Worm (Caenorhabditis elegans): ENCODE measurements around the gene emc-1.

ce11 chrII:1466448-1466847, 33.7 kb downstream of the emc-1 start, which contains the start of gene Y51H7C.13:
- TF ChIP-seq ref-1 (GFP tag; conservative IDR thresholded peaks at IDR 0.05) (no peak), klf-2 (GFP tag; conservative IDR thresholded peaks at IDR 0.05) (no peak), ztf-23 (GFP tag; IDR thresholded peaks at IDR 0.05) (no peak)

Measured in whole organism, midembryonic.